Fruit fly (Drosophila melanogaster) whole organism, embryonic: ENCODE measurements around the gene Syx4.

ENCODE experiments used
- Adf1 ChIP-seq: fragments of 200-800 bp; sonication (Bioruptor generic); IDR thresholded peaks from 2 replicates; pipeline ENCODE4 v1.3.6; 2022; ENCODE audit warnings: missing biosample characterization, missing genetic modification characterization
- Atf3 ChIP-seq: fragments of 200-800 bp; sonication (Bioruptor generic); optimal IDR thresholded peaks from 3 replicates; lab custom pipeline; 2016; ENCODE audit warnings: missing biosample characterization, missing genetic modification characterization
- Awh ChIP-seq: fragments of 200-800 bp; sonication (Bioruptor generic); IDR thresholded peaks from 2 replicates; pipeline ENCODE4, ENCODE4 v1.3.6; 2022; ENCODE audit warnings: missing biosample characterization, missing genetic modification characterization
- CG10147 ChIP-seq: fragments of 200-800 bp; sonication (Bioruptor generic); optimal IDR thresholded peaks from 2 replicates; lab custom pipeline; 2019; ENCODE audit warnings: missing biosample characterization, mild to moderate bottlenecking, missing genetic modification characterization, moderate library complexity
- CG10431 ChIP-seq: fragments of 200-800 bp; sonication (Bioruptor generic); optimal IDR thresholded peaks from 3 replicates; lab custom pipeline; 2018; ENCODE audit warnings: missing biosample characterization, mild to moderate bottlenecking, missing genetic modification characterization
- CG12744 ChIP-seq: fragments of 200-800 bp; sonication (Bioruptor generic); optimal IDR thresholded peaks from 2 replicates; lab custom pipeline; 2016; ENCODE audit warnings: missing biosample characterization, missing genetic modification characterization
- CG13624 ChIP-seq: fragments of 200-800 bp; sonication (Bioruptor generic); optimal IDR thresholded peaks from 2 replicates; lab custom pipeline; 2016; ENCODE audit warnings: missing biosample characterization, missing genetic modification characterization
- CG14441 ChIP-seq: fragments of 200-800 bp; sonication (Bioruptor generic); IDR thresholded peaks from 2 replicates; pipeline ENCODE4 v1.3.6; 2022; ENCODE audit warnings: missing biosample characterization, missing genetic modification characterization
- CG14667 ChIP-seq: fragments of 200-800 bp; sonication (Bioruptor generic); IDR thresholded peaks from 2 replicates; pipeline ENCODE4 v1.3.6; 2022; ENCODE audit warnings: missing biosample characterization, missing genetic modification characterization
- CG14965 ChIP-seq: fragments of 200-800 bp; sonication (Bioruptor generic); optimal IDR thresholded peaks from 2 replicates; lab custom pipeline; 2016; ENCODE audit warnings: missing biosample characterization, missing genetic modification characterization, borderline replicate concordance
- CG15073 ChIP-seq: fragments of 200-800 bp; sonication (Bioruptor generic); optimal IDR thresholded peaks from 2 replicates; lab custom pipeline; 2016; ENCODE audit warnings: missing biosample characterization, missing genetic modification characterization
- CG1603 ChIP-seq: fragments of 200-800 bp; sonication (Bioruptor generic); optimal IDR thresholded peaks from 2 replicates; lab custom pipeline; 2019; ENCODE audit warnings: missing biosample characterization, mild to moderate bottlenecking, missing genetic modification characterization, moderate library complexity
- CG17829 ChIP-seq: fragments of 200-800 bp; optimal IDR thresholded peaks from 2 replicates; lab custom pipeline; 2019; ENCODE audit warnings: missing biosample characterization, mild to moderate bottlenecking, missing genetic modification characterization, moderate library complexity
- CG18599 ChIP-seq: fragments of 200-800 bp; sonication (Bioruptor generic); optimal IDR thresholded peaks from 3 replicates; lab custom pipeline; 2017; ENCODE audit warnings: missing biosample characterization, missing genetic modification characterization, mild to moderate bottlenecking, moderate library complexity, missing genetic modification reagents
- CG18619 ChIP-seq: fragments of 200-800 bp; sonication (Bioruptor generic); optimal IDR thresholded peaks from 3 replicates; lab custom pipeline; 2017; ENCODE audit warnings: missing biosample characterization, mild to moderate bottlenecking, missing genetic modification characterization
- CG31224 ChIP-seq: fragments of 200-800 bp; sonication (Bioruptor generic); IDR thresholded peaks from 2 replicates; pipeline ENCODE4 v1.3.6; 2022; ENCODE audit warnings: missing biosample characterization, missing genetic modification characterization
- CG4360 ChIP-seq: fragments of 200-800 bp; sonication (Bioruptor generic); IDR thresholded peaks from 2 replicates; pipeline ENCODE4 v1.3.6; 2022; ENCODE audit warnings: missing biosample characterization, missing genetic modification characterization
- CG6254 ChIP-seq: fragments of 200-800 bp; sonication (Bioruptor generic); optimal IDR thresholded peaks from 3 replicates; lab custom pipeline; 2017; ENCODE audit warnings: mild to moderate bottlenecking, missing biosample characterization, missing genetic modification reagents, missing genetic modification characterization
- CG7372 ChIP-seq: fragments of 200-800 bp; sonication (Bioruptor generic); IDR thresholded peaks from 2 replicates; pipeline ENCODE4 v1.3.6; 2022; ENCODE audit warnings: missing biosample characterization, missing genetic modification characterization
- CG7928 ChIP-seq: fragments of 200-800 bp; sonication (Bioruptor generic); optimal IDR thresholded peaks from 2 replicates; lab custom pipeline; 2017; ENCODE audit warnings: missing biosample characterization, mild to moderate bottlenecking, missing genetic modification characterization
- CG7963 ChIP-seq: fragments of 200-800 bp; sonication (Bioruptor generic); IDR thresholded peaks from 3 replicates; pipeline ENCODE4 v1.3.6; 2022; ENCODE audit warnings: missing biosample characterization, missing genetic modification characterization; ENCODE audit not compliant: partially characterized antibody
- CG8281 ChIP-seq: fragments of 200-800 bp; sonication (Bioruptor generic); optimal IDR thresholded peaks from 2 replicates; lab custom pipeline; 2018; ENCODE audit warnings: missing biosample characterization, mild to moderate bottlenecking, missing genetic modification characterization, moderate library complexity
- CG8478 ChIP-seq: fragments of >200 bp; optimal IDR thresholded peaks from 2 replicates; lab custom pipeline; 2018
- CG8765 ChIP-seq: fragments of 200-800 bp; sonication (Bioruptor generic); IDR thresholded peaks from 2 replicates; pipeline ENCODE4 v1.3.6; 2022; ENCODE audit warnings: missing biosample characterization, missing genetic modification characterization
- CG9609 ChIP-seq: fragments of 200-800 bp; sonication (Bioruptor generic); optimal IDR thresholded peaks from 3 replicates; lab custom pipeline; 2016; ENCODE audit warnings: missing biosample characterization, missing genetic modification characterization
- CG9932 ChIP-seq: fragments of 200-800 bp; sonication (Bioruptor generic); IDR thresholded peaks from 2 replicates; pipeline ENCODE4 v1.3.6; 2022; ENCODE audit warnings: missing biosample characterization, missing genetic modification characterization
- CkIIα-i1 ChIP-seq: fragments of 200-800 bp; sonication (Bioruptor generic); IDR thresholded peaks from 2 replicates; pipeline ENCODE4 v1.3.6; 2022; ENCODE audit warnings: missing biosample characterization, missing genetic modification characterization
- CoRest ChIP-seq: fragments of 200-800 bp; sonication (Bioruptor generic); optimal IDR thresholded peaks from 3 replicates; lab custom pipeline; 2018; ENCODE audit warnings: missing biosample characterization, mild to moderate bottlenecking, missing genetic modification characterization, moderate library complexity
- Dbx ChIP-seq: fragments of 200-800 bp; sonication (Bioruptor generic); IDR thresholded peaks from 3 replicates; pipeline ENCODE4 v1.3.6; 2022; ENCODE audit warnings: missing biosample characterization, missing genetic modification characterization
- Dll ChIP-seq: fragments of 200-800 bp; sonication (Bioruptor generic); IDR thresholded peaks from 4 replicates; pipeline ENCODE4 v1.3.6; 2022; ENCODE audit warnings: missing biosample characterization, missing genetic modification characterization; ENCODE audit not compliant: partially characterized antibody
- HLH54F ChIP-seq: fragments of 200-800 bp; sonication (Bioruptor generic); optimal IDR thresholded peaks from 3 replicates; lab custom pipeline; 2016; ENCODE audit warnings: missing biosample characterization, missing genetic modification characterization
- HLHmδ ChIP-seq: fragments of 200-800 bp; sonication (Bioruptor generic); optimal IDR thresholded peaks from 2 replicates; lab custom pipeline; 2018; ENCODE audit warnings: missing biosample characterization, mild to moderate bottlenecking, missing genetic modification characterization, moderate library complexity
- Hr78 ChIP-seq, 2 experiments: fragments of 200-800 bp in 1 of 2; fragments of >200 bp in 1 of 2; sonication (Bioruptor generic) in 1 of 2; optimal IDR thresholded peaks; 2 replicates each; lab custom pipeline; 2017 to 2019; ENCODE audit warnings: missing biosample characterization in 2 of 2, missing genetic modification characterization in 2 of 2, mild to moderate bottlenecking in 1 of 2, moderate library complexity in 1 of 2
- Lim3 ChIP-seq: fragments of 200-800 bp; sonication (Bioruptor generic); IDR thresholded peaks from 2 replicates; pipeline ENCODE4 v1.3.6; 2022; ENCODE audit warnings: missing biosample characterization, missing genetic modification characterization
- Mes4 ChIP-seq: fragments of 200-800 bp; sonication (Bioruptor generic); optimal IDR thresholded peaks from 2 replicates; lab custom pipeline; 2016; ENCODE audit warnings: missing biosample characterization, missing genetic modification characterization
- NC2β ChIP-seq: fragments of 200-800 bp; sonication (Bioruptor generic); optimal IDR thresholded peaks from 2 replicates; lab custom pipeline; 2016; ENCODE audit warnings: missing biosample characterization, missing genetic modification characterization
- Ravus ChIP-seq: fragments of 200-800 bp; sonication (Bioruptor generic); IDR thresholded peaks from 2 replicates; pipeline ENCODE4 v1.3.6; 2022; ENCODE audit warnings: missing biosample characterization, missing genetic modification characterization
- Spps ChIP-seq: fragments of 200-800 bp; sonication (Bioruptor generic); optimal IDR thresholded peaks from 2 replicates; lab custom pipeline; 2018; ENCODE audit warnings: missing biosample characterization, mild to moderate bottlenecking, missing genetic modification characterization
- Stat92E ChIP-seq, 3 experiments: fragments of >200 bp in 2 of 3; fragments of 200-800 bp in 1 of 3; sonication (Bioruptor generic) in 1 of 3; optimal IDR thresholded peaks; 2 replicates each; lab custom pipeline; 2017 to 2019; ENCODE audit warnings: missing biosample characterization in 3 of 3, missing genetic modification characterization in 3 of 3, mild to moderate bottlenecking in 1 of 3, moderate library complexity in 1 of 3
- ab ChIP-seq: fragments of 200-800 bp; sonication (Bioruptor generic); optimal IDR thresholded peaks from 2 replicates; lab custom pipeline; 2016; ENCODE audit warnings: missing biosample characterization, missing genetic modification characterization
- ewg ChIP-seq: fragments of 200-800 bp; sonication (Bioruptor generic); optimal IDR thresholded peaks from 3 replicates; lab custom pipeline; 2017; ENCODE audit warnings: mild to moderate bottlenecking, missing biosample characterization, missing genetic modification reagents, missing genetic modification characterization
- ftz-f1 ChIP-seq: fragments of 200-800 bp; sonication (Bioruptor generic); optimal IDR thresholded peaks from 2 replicates; lab custom pipeline; 2016; ENCODE audit warnings: missing biosample characterization, missing genetic modification characterization
- grau ChIP-seq: fragments of 200-800 bp; optimal IDR thresholded peaks from 3 replicates; lab custom pipeline; 2019; ENCODE audit warnings: missing biosample characterization, mild to moderate bottlenecking, missing genetic modification characterization, moderate library complexity
- kni ChIP-seq: fragments of 200-800 bp; sonication (Bioruptor generic); optimal IDR thresholded peaks from 3 replicates; lab custom pipeline; 2017; ENCODE audit warnings: mild to moderate bottlenecking, missing biosample characterization, missing genetic modification reagents, missing genetic modification characterization
- oc ChIP-seq: fragments of 200-800 bp; sonication (Bioruptor generic); optimal IDR thresholded peaks from 2 replicates; lab custom pipeline; 2018; ENCODE audit warnings: missing biosample characterization, mild to moderate bottlenecking, missing genetic modification characterization, moderate library complexity
- pho ChIP-seq: fragments of 200-800 bp; sonication (Bioruptor generic); optimal IDR thresholded peaks from 2 replicates; lab custom pipeline; 2016; ENCODE audit warnings: missing biosample characterization, missing genetic modification characterization
- scrt ChIP-seq: fragments of 200-800 bp; sonication (Bioruptor generic); optimal IDR thresholded peaks from 2 replicates; lab custom pipeline; 2018; ENCODE audit warnings: missing biosample characterization, mild to moderate bottlenecking, missing genetic modification characterization, moderate library complexity
- sob ChIP-seq: fragments of 200-800 bp; sonication (Bioruptor generic); IDR thresholded peaks from 2 replicates; pipeline ENCODE4 v1.3.6; 2022; ENCODE audit warnings: missing biosample characterization, missing genetic modification characterization
- stc ChIP-seq: fragments of 200-800 bp; sonication (Bioruptor generic); IDR thresholded peaks from 2 replicates; pipeline ENCODE4 v1.3.6; 2022; ENCODE audit warnings: missing biosample characterization, missing genetic modification characterization
- twi ChIP-seq: fragments of 200-800 bp; optimal IDR thresholded peaks from 2 replicates; lab custom pipeline; 2019; ENCODE audit warnings: missing biosample characterization, mild to moderate bottlenecking, missing genetic modification characterization, moderate library complexity
- wdn ChIP-seq: fragments of 200-800 bp; sonication (Bioruptor generic); IDR thresholded peaks from 2 replicates; pipeline ENCODE4 v1.3.6; 2022; ENCODE audit warnings: missing biosample characterization, missing genetic modification characterization

The Syx4 gene

dm6 chrX:2703693-2704092 lies 40.2 kb downstream of the Syx4 start, which contains the start of gene Ugalt (continued):
- peak; percentile 100 for TF ChIP-seq Spps (tag; lab: Kevin White, UChicago)
- peak; percentile 100 for TF ChIP-seq twi (tag; lab: Kevin White, UChicago)
- TF ChIP-seq CG15073 (GFP tag; lab: Kevin White, UChicago) = peak; percentile 96
- TF ChIP-seq wdn (GFP tag; lab: Robert Waterston, UW) = peak; percentile 100
- peak; percentile 100 for TF ChIP-seq grau (tag; lab: Kevin White, UChicago)
- peak; percentile 100 for TF ChIP-seq oc (tag; lab: Kevin White, UChicago)
- TF ChIP-seq CG7928 (GFP tag; lab: Kevin White, UChicago) = peak; percentile 96
- TF ChIP-seq CG8281 = peak; percentile 98
- peak; percentile 99 for TF ChIP-seq Adf1
- peak; percentile 100 for TF ChIP-seq CkIIα-i1 (GFP tag; lab: Robert Waterston, UW)
- TF ChIP-seq Dll (GFP tag; lab: Robert Waterston, UW) = 0 out of 4 replicates have a peak, but pooled peaks have one; percentile 24
- peak; percentile 100 for TF ChIP-seq CG13624 (GFP tag; lab: Kevin White, UChicago)
- peak; percentile 100 for TF ChIP-seq Dbx (GFP tag; lab: Robert Waterston, UW)
- peak; percentile 100 for TF ChIP-seq Lim3 (GFP tag; lab: Robert Waterston, UW)
- peak; percentile 100 for TF ChIP-seq ab (GFP tag; lab: Kevin White, UChicago)
- peak; percentile 100 for TF ChIP-seq NC2β (GFP tag; lab: Kevin White, UChicago)
- peak in 1 of 2 experiments; percentile 99 for TF ChIP-seq Hr78 (GFP tag; optimal IDR thresholded peaks at IDR 0.05; lab: Kevin White, UChicago)
- peak; percentile 100 for TF ChIP-seq CG9609 (GFP tag; lab: Kevin White, UChicago)
- peak; percentile 100 for TF ChIP-seq Atf3 (GFP tag; lab: Kevin White, UChicago)
- TF ChIP-seq CG6254 = peak; percentile 99
- TF ChIP-seq scrt (GFP tag; lab: Kevin White, UChicago) = peak; percentile 100
- TF ChIP-seq CG1603 = peak; percentile 99
- TF ChIP-seq CG10147 (GFP tag; lab: Kevin White, UChicago) = peak; percentile 100
- peak; percentile 100 for TF ChIP-seq CG9932 (GFP tag; lab: Robert Waterston, UW)
- no peak for TF ChIP-seq CG7963 (GFP tag; lab: Robert Waterston, UW)
- TF ChIP-seq CG31224 (GFP tag; lab: Robert Waterston, UW) = peak; percentile 100
- TF ChIP-seq Awh (GFP tag; lab: Robert Waterston, UW) = peak; percentile 100
- peak; percentile 98 for TF ChIP-seq HLHmδ (GFP tag; lab: Kevin White, UChicago)
- TF ChIP-seq pho (GFP tag; lab: Kevin White, UChicago) = peak; percentile 100
- TF ChIP-seq CG14667 = peak; percentile 100
- peak; percentile 100 for TF ChIP-seq ewg (GFP tag; lab: Kevin White, UChicago)
- TF ChIP-seq stc (GFP tag; lab: Robert Waterston, UW) = peak; percentile 100
- peak; percentile 100 for TF ChIP-seq CG8765
- TF ChIP-seq CG14441 (GFP tag; lab: Robert Waterston, UW) = peak; percentile 100
- peak; percentile 100 for TF ChIP-seq CG17829 (tag; lab: Kevin White, UChicago)
- peak; percentile 100 for TF ChIP-seq HLH54F (GFP tag; lab: Kevin White, UChicago)
- TF ChIP-seq CG14965 (GFP tag; lab: Kevin White, UChicago) = peak; percentile 96
- peak; percentile 99 for TF ChIP-seq ftz-f1 (GFP tag; lab: Kevin White, UChicago)
- peak; percentile 99 for TF ChIP-seq CG10431 (GFP tag; lab: Kevin White, UChicago)
- peak; percentile 100 for TF ChIP-seq sob (GFP tag; lab: Robert Waterston, UW)
- TF ChIP-seq kni (GFP tag; lab: Kevin White, UChicago) = peak; percentile 100
- TF ChIP-seq Ravus = peak; percentile 100
- TF ChIP-seq Stat92E (GFP tag; optimal IDR thresholded peaks at IDR 0.05; lab: Kevin White, UChicago) = peak in 1 of 3 experiments; percentile 99
- peak; percentile 100 for TF ChIP-seq CG18619 (GFP tag; lab: Kevin White, UChicago)
- TF ChIP-seq CG7372 (GFP tag; lab: Robert Waterston, UW) = peak; percentile 100
- TF ChIP-seq CoRest = peak; percentile 100
- TF ChIP-seq CG18599 = peak; percentile 100
- TF ChIP-seq CG4360 (GFP tag; lab: Robert Waterston, UW) = peak; percentile 100
- TF ChIP-seq Mes4 = peak; percentile 100
- peak; percentile 100 for TF ChIP-seq CG12744 (GFP tag; lab: Kevin White, UChicago)
- no peak for TF ChIP-seq CG8478 (lab: Kevin White, UChicago)
